Worm (Caenorhabditis elegans) whole organism, L2 larva: ENCODE results near the gene Y22D7AL.15.

Experiments used
- aly-2 ChIP-seq: fragments of 150-350 bp; optimal IDR thresholded peaks from 2 replicates; lab custom pipeline; 2014; ENCODE audit warnings: missing biosample characterization, missing genetic modification characterization
- elt-3 ChIP-seq: sonication (generic microtip); optimal IDR thresholded peaks from 2 replicates; lab custom pipeline; 2017; ENCODE audit warnings: missing biosample characterization, missing genetic modification characterization
- skn-1 ChIP-seq: sonication (generic microtip); optimal IDR thresholded peaks from 2 replicates; lab custom pipeline; 2017; ENCODE audit warnings: missing biosample characterization, missing genetic modification characterization
- unc-62 ChIP-seq: fragments of 150-350 bp; optimal IDR thresholded peaks from 2 replicates; lab custom pipeline; 2014; ENCODE audit warnings: missing biosample characterization, missing genetic modification reagents, missing genetic modification characterization
- zag-1 ChIP-seq: fragments of 150-350 bp; optimal IDR thresholded peaks from 2 replicates; lab custom pipeline; 2014; ENCODE audit warnings: missing biosample characterization, missing genetic modification characterization
- ztf-4 ChIP-seq: fragments of 150-350 bp; optimal IDR thresholded peaks from 2 replicates; lab custom pipeline; 2014; ENCODE audit warnings: missing biosample characterization, missing genetic modification characterization

DNA sequence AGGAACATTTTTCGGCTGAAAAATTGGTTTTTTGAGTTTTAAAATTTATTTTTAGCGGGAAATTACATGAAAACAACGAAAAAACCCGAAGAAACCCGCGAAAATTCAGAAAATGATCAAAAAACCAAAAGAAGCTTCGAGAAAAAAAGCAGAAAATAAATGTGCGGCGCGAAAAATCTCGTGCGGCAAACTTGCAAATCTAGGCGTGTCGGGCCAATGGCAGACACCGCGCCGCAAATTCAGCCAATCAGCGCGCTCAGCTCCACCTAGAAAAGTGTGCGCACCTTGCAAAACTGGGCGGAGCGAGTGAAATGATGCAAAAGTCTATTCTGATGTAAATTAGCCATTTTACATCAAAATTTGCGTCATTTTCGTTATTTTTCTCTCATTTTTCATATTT, 40.7 kb downstream of the Y22D7AL.15 start, which contains the start of gene Y22D7AL.10:
- TF ChIP-seq zag-1 (tag; lab: Kevin White, UChicago): peak; percentile 76
- no peak for TF ChIP-seq elt-3
- TF ChIP-seq skn-1: peak; percentile 85
- TF ChIP-seq ztf-4: peak; percentile 97
- TF ChIP-seq aly-2: peak; percentile 44
- TF ChIP-seq unc-62 (GFP tag; lab: Kevin White, UChicago): peak; percentile 56
